Worm (Caenorhabditis elegans) whole organism, young adult: Measurements from ENCODE around the gene toe-2.

Experiments used
- B0035.1 ChIP-seq: sonication (generic microtip); optimal IDR thresholded peaks from 2 replicates; lab custom pipeline; 2016; ENCODE audit warnings: missing genetic modification characterization, mild to moderate bottlenecking, missing compliant biosample characterization, missing genotype, missing genetic modification reagents
- F23B12.7 ChIP-seq: sonication (generic microtip); optimal IDR thresholded peaks from 2 replicates; lab custom pipeline; 2017; ENCODE audit warnings: missing genetic modification characterization, mild to moderate bottlenecking, missing compliant biosample characterization, antibody characterized with exemption, moderate library complexity; ENCODE audit not compliant: insufficient read depth
- F33H1.4 ChIP-seq: fragments of 200-800 bp; sonication (Bioruptor generic); IDR thresholded peaks from 2 replicates; pipeline ENCODE4 v1.3.6; 2022; ENCODE audit warnings: missing genetic modification reagents, missing genetic modification characterization, missing compliant biosample characterization
- F39B2.1 ChIP-seq: fragments of 200-800 bp; sonication (Bioruptor generic); IDR thresholded peaks from 2 replicates; pipeline ENCODE4 v1.3.6; 2022; ENCODE audit warnings: missing genetic modification reagents, missing genetic modification characterization, missing compliant biosample characterization
- K12H6.12 ChIP-seq: fragments of 200-800 bp; sonication (Bioruptor generic); optimal IDR thresholded peaks from 2 replicates; lab custom pipeline; 2018; ENCODE audit warnings: mild to moderate bottlenecking, missing genetic modification characterization, missing compliant biosample characterization
- T07F8.4 ChIP-seq: sonication (generic microtip); optimal IDR thresholded peaks from 2 replicates; lab custom pipeline; 2016; ENCODE audit warnings: mild to moderate bottlenecking, missing genetic modification characterization, moderate library complexity, missing compliant biosample characterization
- T26A5.8 ChIP-seq: sonication (generic microtip); optimal IDR thresholded peaks from 2 replicates; lab custom pipeline; 2016; ENCODE audit warnings: missing genetic modification characterization, missing compliant biosample characterization
- Y53F4B.3 ChIP-seq: fragments of 200-800 bp; sonication (Bioruptor generic); IDR thresholded peaks from 2 replicates; pipeline ENCODE4 v1.3.6; 2022; ENCODE audit warnings: missing genetic modification reagents, missing genetic modification characterization, missing compliant biosample characterization
- Y53G8AR.9 ChIP-seq: fragments of 200-800 bp; sonication (Bioruptor generic); conservative IDR thresholded peaks from 2 replicates; pipeline ENCODE4 v1.3.6; 2022; ENCODE audit warnings: missing genetic modification reagents, missing genetic modification characterization, missing compliant biosample characterization
- Y79H2A.3 ChIP-seq: fragments of 200-800 bp; sonication (Bioruptor generic); conservative IDR thresholded peaks from 2 replicates; pipeline ENCODE4 v1.3.6; 2022; ENCODE audit warnings: missing genetic modification reagents, missing genetic modification characterization, missing compliant biosample characterization
- Y95B8A.8 ChIP-seq: fragments of 200-800 bp; sonication (Bioruptor generic); IDR thresholded peaks from 2 replicates; pipeline ENCODE4 v1.3.6; 2022; ENCODE audit warnings: missing genetic modification reagents, missing genetic modification characterization, missing compliant biosample characterization
- atf-7 ChIP-seq: sonication (generic microtip); optimal IDR thresholded peaks from 2 replicates; lab custom pipeline; 2017; ENCODE audit warnings: mild to moderate bottlenecking, missing genetic modification characterization, missing compliant biosample characterization
- attf-5 ChIP-seq: fragments of 200-800 bp; sonication (Bioruptor generic); optimal IDR thresholded peaks from 2 replicates; lab custom pipeline; 2018; ENCODE audit warnings: mild to moderate bottlenecking, missing genetic modification characterization, missing compliant biosample characterization
- bed-1 ChIP-seq: fragments of 200-800 bp; sonication (Bioruptor generic); IDR thresholded peaks from 2 replicates; pipeline ENCODE4 v1.3.6; 2022; ENCODE audit warnings: missing genetic modification reagents, missing genetic modification characterization, missing compliant biosample characterization
- cebp-2 ChIP-seq: fragments of 200-800 bp; sonication (Bioruptor generic); IDR thresholded peaks from 2 replicates; pipeline ENCODE4 v1.3.6; 2022; ENCODE audit warnings: missing genetic modification characterization, missing compliant biosample characterization
- ceh-40 ChIP-seq: fragments of 200-800 bp; sonication (Bioruptor generic); IDR thresholded peaks from 2 replicates; pipeline ENCODE4 v1.3.6; 2022; ENCODE audit warnings: missing genetic modification characterization, missing compliant biosample characterization
- ceh-58 ChIP-seq: fragments of 200-800 bp; sonication (Bioruptor generic); IDR thresholded peaks from 2 replicates; pipeline ENCODE4 v1.3.6; 2022; ENCODE audit warnings: missing genetic modification characterization, missing compliant biosample characterization
- ceh-91 ChIP-seq: fragments of 200-800 bp; sonication (Bioruptor generic); IDR thresholded peaks from 2 replicates; pipeline ENCODE4 v1.3.6; 2022; ENCODE audit warnings: missing genetic modification reagents, missing genetic modification characterization, missing compliant biosample characterization
- die-1 ChIP-seq: sonication (generic microtip); optimal IDR thresholded peaks from 2 replicates; lab custom pipeline; 2016; ENCODE audit warnings: missing genotype, mild to moderate bottlenecking, missing genetic modification characterization, missing compliant biosample characterization
- dox-1 ChIP-seq: fragments of 200-800 bp; sonication (Bioruptor generic); IDR thresholded peaks from 2 replicates; pipeline ENCODE4 v1.3.6; 2022; ENCODE audit warnings: missing genetic modification reagents, missing genetic modification characterization, missing compliant biosample characterization
- dpff-1 ChIP-seq: sonication (generic microtip); optimal IDR thresholded peaks from 2 replicates; lab custom pipeline; 2017; ENCODE audit warnings: mild to moderate bottlenecking, missing genetic modification characterization, missing compliant biosample characterization
- efl-1 ChIP-seq: fragments of 150-350 bp; optimal IDR thresholded peaks from 2 replicates; lab custom pipeline; 2014; ENCODE audit warnings: missing biosample characterization, missing genetic modification reagents, missing genetic modification characterization
- egl-18 ChIP-seq: fragments of 200-800 bp; sonication (Bioruptor generic); IDR thresholded peaks from 2 replicates; pipeline ENCODE4 v1.3.6; 2022; ENCODE audit warnings: missing genetic modification reagents, missing genetic modification characterization, missing compliant biosample characterization
- egl-44 ChIP-seq: fragments of 200-800 bp; sonication (Bioruptor generic); IDR thresholded peaks from 2 replicates; pipeline ENCODE4 v1.3.6; 2022; ENCODE audit warnings: missing genetic modification reagents, missing genetic modification characterization, missing compliant biosample characterization
- ekl-4 ChIP-seq: fragments of 200-800 bp; sonication (Bioruptor generic); IDR thresholded peaks from 2 replicates; pipeline ENCODE4 v1.3.6; 2022; ENCODE audit warnings: missing genetic modification reagents, missing genetic modification characterization, missing compliant biosample characterization
- ets-4 ChIP-seq: fragments of 200-800 bp; sonication (Bioruptor generic); optimal IDR thresholded peaks from 2 replicates; lab custom pipeline; 2018; ENCODE audit warnings: mild to moderate bottlenecking, missing genetic modification characterization, missing compliant biosample characterization
- fkh-3 ChIP-seq: sonication (generic microtip); optimal IDR thresholded peaks from 2 replicates; lab custom pipeline; 2016; ENCODE audit warnings: mild to moderate bottlenecking, missing genetic modification characterization, missing compliant biosample characterization
- hlh-12 ChIP-seq: sonication (generic microtip); optimal IDR thresholded peaks from 2 replicates; lab custom pipeline; 2016; ENCODE audit warnings: missing genetic modification characterization, missing compliant biosample characterization
- lag-1 ChIP-seq: fragments of 200-800 bp; sonication (Bioruptor generic); IDR thresholded peaks from 2 replicates; pipeline ENCODE4 v1.3.6; 2022; ENCODE audit warnings: missing genetic modification reagents, missing genetic modification characterization, missing compliant biosample characterization
- lin-54 ChIP-seq: fragments of 200-800 bp; sonication (Bioruptor generic); optimal IDR thresholded peaks from 2 replicates; lab custom pipeline; 2018; ENCODE audit warnings: mild to moderate bottlenecking, missing genetic modification characterization, missing compliant biosample characterization
- lir-1 ChIP-seq: fragments of 200-800 bp; sonication (Bioruptor generic); conservative IDR thresholded peaks from 2 replicates; pipeline ENCODE4 v1.3.6; 2022; ENCODE audit warnings: missing genetic modification reagents, missing genetic modification characterization, missing compliant biosample characterization
- lsy-27 ChIP-seq: sonication (generic microtip); optimal IDR thresholded peaks from 2 replicates; lab custom pipeline; 2017; ENCODE audit warnings: missing genetic modification characterization, mild to moderate bottlenecking, missing compliant biosample characterization, antibody characterized with exemption, missing genotype, borderline replicate concordance; ENCODE audit not compliant: insufficient read depth
- madf-10 ChIP-seq: sonication (generic microtip); optimal IDR thresholded peaks from 2 replicates; lab custom pipeline; 2016; ENCODE audit warnings: mild to moderate bottlenecking, missing genetic modification characterization, missing compliant biosample characterization
- madf-3 ChIP-seq: fragments of 200-800 bp; sonication (Bioruptor generic); IDR thresholded peaks from 2 replicates; pipeline ENCODE4 v1.3.6; 2022; ENCODE audit warnings: missing genetic modification reagents, missing genetic modification characterization, missing compliant biosample characterization
- madf-6 ChIP-seq: fragments of 200-800 bp; sonication (Bioruptor generic); IDR thresholded peaks from 2 replicates; pipeline ENCODE4 v1.3.6; 2022; ENCODE audit warnings: missing genetic modification reagents, missing genetic modification characterization, missing compliant biosample characterization
- mcd-1 ChIP-seq: fragments of 200-800 bp; sonication (Bioruptor generic); IDR thresholded peaks from 2 replicates; pipeline ENCODE4 v1.3.6; 2022; ENCODE audit warnings: missing genetic modification reagents, missing genetic modification characterization, missing compliant biosample characterization
- mxl-1 ChIP-seq: sonication (generic microtip); optimal IDR thresholded peaks from 2 replicates; lab custom pipeline; 2016; ENCODE audit warnings: missing genetic modification characterization, missing compliant biosample characterization
- nfyb-1 ChIP-seq: fragments of 200-800 bp; sonication (Bioruptor generic); IDR thresholded peaks from 2 replicates; pipeline ENCODE4 v1.3.6; 2022; ENCODE audit warnings: missing genetic modification reagents, missing genetic modification characterization, missing compliant biosample characterization
- nhr-179 ChIP-seq: sonication (generic microtip); optimal IDR thresholded peaks from 2 replicates; lab custom pipeline; 2016; ENCODE audit warnings: mild to moderate bottlenecking, missing genetic modification characterization, missing compliant biosample characterization
- nhr-90 ChIP-seq: sonication (generic microtip); optimal IDR thresholded peaks from 2 replicates; lab custom pipeline; 2016; ENCODE audit warnings: missing genotype, mild to moderate bottlenecking, missing genetic modification characterization, missing compliant biosample characterization
- rcor-1 ChIP-seq: fragments of 200-800 bp; sonication (Bioruptor generic); IDR thresholded peaks from 2 replicates; pipeline ENCODE4 v1.3.6; 2022; ENCODE audit warnings: missing genetic modification reagents, missing genetic modification characterization, missing compliant biosample characterization
- rec-8 ChIP-seq, 2 experiments: sonication (generic microtip); optimal IDR thresholded peaks; 2 replicates each; lab custom pipeline; 2016; ENCODE audit warnings: mild to moderate bottlenecking in 2 of 2, missing genetic modification characterization in 2 of 2, missing genetic modification reagents in 2 of 2, missing genotype in 2 of 2, missing biosample characterization in 1 of 2, missing compliant biosample characterization in 1 of 2, moderate library complexity in 1 of 2
- repo-1 ChIP-seq: sonication (generic microtip); optimal IDR thresholded peaks from 2 replicates; lab custom pipeline; 2017; ENCODE audit warnings: mild to moderate bottlenecking, missing genetic modification characterization, missing compliant biosample characterization
- sptf-2 ChIP-seq: fragments of 200-800 bp; sonication (Bioruptor generic); optimal IDR thresholded peaks from 2 replicates; lab custom pipeline; 2018; ENCODE audit warnings: mild to moderate bottlenecking, missing genetic modification characterization, missing compliant biosample characterization
- tbx-9 ChIP-seq: sonication (generic microtip); optimal IDR thresholded peaks from 2 replicates; lab custom pipeline; 2016; ENCODE audit warnings: borderline replicate concordance, missing genetic modification characterization, inconsistent platforms, missing compliant biosample characterization
- tlf-1 ChIP-seq: fragments of 200-800 bp; sonication (Bioruptor generic); optimal IDR thresholded peaks from 2 replicates; lab custom pipeline; 2018; ENCODE audit warnings: mild to moderate bottlenecking, missing genetic modification characterization, missing compliant biosample characterization
- unc-62 ChIP-seq: fragments of 150-350 bp; optimal IDR thresholded peaks from 2 replicates; lab custom pipeline; 2014; ENCODE audit warnings: missing biosample characterization, missing genetic modification reagents, missing genetic modification characterization
- ztf-18 ChIP-seq: sonication (generic microtip); optimal IDR thresholded peaks from 2 replicates; lab custom pipeline; 2016; ENCODE audit warnings: missing genotype, mild to moderate bottlenecking, missing genetic modification characterization, missing compliant biosample characterization
- ztf-28 ChIP-seq: fragments of 200-800 bp; sonication (Bioruptor generic); IDR thresholded peaks from 2 replicates; pipeline ENCODE4 v1.3.6; 2022; ENCODE audit warnings: missing genetic modification reagents, missing genetic modification characterization, missing compliant biosample characterization

toe-2 gene

ce11 chrII:6491817-6492452 lies 29.2 kb downstream of the toe-2 start, which contains the start of the genes T28D9.11 and T28D9.1 (continued):
- no peak for TF ChIP-seq repo-1 (tag; lab: Kevin White, UChicago)
- TF ChIP-seq nhr-179 (tag; lab: Kevin White, UChicago) = no peak
- TF ChIP-seq lag-1 (GFP tag; lab: Robert Waterston, UW) = no peak
- TF ChIP-seq Y79H2A.3 (GFP tag; lab: Robert Waterston, UW) = no peak
- no peak for TF ChIP-seq unc-62 (GFP tag; lab: Kevin White, UChicago)
- peak; percentile 66 for TF ChIP-seq mcd-1 (GFP tag; lab: Robert Waterston, UW)
- TF ChIP-seq T26A5.8 = no peak
- no peak for TF ChIP-seq F39B2.1 (GFP tag; lab: Robert Waterston, UW)
- no peak for TF ChIP-seq tlf-1 (GFP tag; lab: Kevin White, UChicago)
- TF ChIP-seq lsy-27 (tag; lab: Kevin White, UChicago) = no peak
- no peak for TF ChIP-seq cebp-2 (GFP tag; lab: Robert Waterston, UW)
- no peak for TF ChIP-seq Y95B8A.8
- no peak for TF ChIP-seq atf-7 (tag; lab: Kevin White, UChicago)
- no peak for TF ChIP-seq Y53F4B.3 (GFP tag; lab: Robert Waterston, UW)
- TF ChIP-seq rcor-1 (GFP tag; lab: Robert Waterston, UW) = peak; percentile 60
- peak; percentile 2 for TF ChIP-seq die-1 (tag; lab: Kevin White, UChicago)
- peak; percentile 64 for TF ChIP-seq K12H6.12 (tag; lab: Kevin White, UChicago)
- TF ChIP-seq sptf-2 (GFP tag; lab: Kevin White, UChicago) = no peak
- TF ChIP-seq B0035.1 (tag; lab: Kevin White, UChicago) = no peak
- TF ChIP-seq ceh-91 (GFP tag; lab: Robert Waterston, UW) = 0 out of 2 replicates have a peak, but pooled peaks have one; percentile 25
- no peak for TF ChIP-seq madf-3 (GFP tag; lab: Robert Waterston, UW)
- no peak for TF ChIP-seq dpff-1
- no peak for TF ChIP-seq F23B12.7
- no peak for TF ChIP-seq ceh-40 (GFP tag; lab: Robert Waterston, UW)
- TF ChIP-seq ztf-28 (GFP tag; lab: Robert Waterston, UW) = no peak
- TF ChIP-seq fkh-3 = no peak
- TF ChIP-seq Y53G8AR.9 (GFP tag; lab: Robert Waterston, UW) = no peak
- no peak for TF ChIP-seq hlh-12
- TF ChIP-seq attf-5 (GFP tag; lab: Kevin White, UChicago) = peak; percentile 72
- TF ChIP-seq egl-18 = 0 out of 2 replicates have a peak, but pooled peaks have one; percentile 40
- TF ChIP-seq madf-6 (GFP tag; lab: Robert Waterston, UW) = no peak
- TF ChIP-seq tbx-9 (tag; lab: Kevin White, UChicago) = no peak
- 0 out of 2 replicates have a peak, but pooled peaks have one; percentile 35 for TF ChIP-seq ekl-4 (GFP tag; lab: Robert Waterston, UW)
- TF ChIP-seq madf-10 = peak; percentile 28
- no peak for TF ChIP-seq bed-1
- no peak for TF ChIP-seq lir-1 (GFP tag; lab: Robert Waterston, UW)
- TF ChIP-seq T07F8.4 (tag; lab: Kevin White, UChicago) = no peak
- no peak for TF ChIP-seq ceh-58 (GFP tag; lab: Robert Waterston, UW)
- TF ChIP-seq ztf-18 (tag; lab: Kevin White, UChicago) = peak; percentile 6
- TF ChIP-seq mxl-1 (tag; lab: Kevin White, UChicago) = no peak
- TF ChIP-seq nfyb-1 (GFP tag; lab: Robert Waterston, UW) = peak; percentile 34; the same call in 1 of the 2 replicates
- TF ChIP-seq nhr-90 (tag; lab: Kevin White, UChicago) = no peak
- TF ChIP-seq F33H1.4 (GFP tag; lab: Robert Waterston, UW) = peak; percentile 49
- no peak for TF ChIP-seq rec-8 (tag; optimal IDR thresholded peaks at IDR 0.05; lab: Kevin White, UChicago)
- TF ChIP-seq ets-4 (GFP tag; lab: Kevin White, UChicago) = no peak
- peak; percentile 35; the same call in 1 of the 2 replicates for TF ChIP-seq egl-44 (GFP tag; lab: Robert Waterston, UW)
- peak; percentile 46 for TF ChIP-seq lin-54 (GFP tag; lab: Kevin White, UChicago)
- TF ChIP-seq efl-1 (GFP tag; lab: Kevin White, UChicago) = no peak
- TF ChIP-seq dox-1 (GFP tag; lab: Robert Waterston, UW) = peak; percentile 66
